Worm (Caenorhabditis elegans): Measurements from ENCODE around the gene srd-54.

Gene srd-54

ce11 chrII:7457210-7457609 is 24.8 kb downstream of the srd-54 start, which contains the start of gene D1022.4 (continued):
- TF ChIP-seq dve-1 (tag; optimal IDR thresholded peaks at IDR 0.05; ENCODE audit: insufficient read depth) = peak; percentile 53
- TF ChIP-seq nhr-76 (tag; optimal IDR thresholded peaks at IDR 0.05) = no peak
- no peak for TF ChIP-seq nhr-6 (tag; optimal IDR thresholded peaks at IDR 0.05)
- TF ChIP-seq spr-3 (GFP tag; optimal IDR thresholded peaks at IDR 0.05) = no peak
- TF ChIP-seq snpc-1.2 (GFP tag; IDR thresholded peaks at IDR 0.05) = no peak
- TF ChIP-seq hlh-30 (tag; optimal IDR thresholded peaks at IDR 0.05; ENCODE audit: insufficient read depth) = peak; percentile 19
- no peak for TF ChIP-seq F44E2.7 (GFP tag; IDR thresholded peaks at IDR 0.05)

- TF ChIP-seq daf-12 (tag; optimal IDR thresholded peaks at IDR 0.05) = no peak
- no peak for TF ChIP-seq nhr-42 (GFP tag; IDR thresholded peaks at IDR 0.05)
- TF ChIP-seq zfp-2 (tag; optimal IDR thresholded peaks at IDR 0.05) = no peak
- TF ChIP-seq nhr-102 (tag; optimal IDR thresholded peaks at IDR 0.05) = peak; percentile 54
These were observed 26.3 kb downstream of the srd-54 start, which contains the start of gene D1022.5 for ce11 chrII:7458706-7459105. D1022.5 (minus strand) TSS chrII:7458806.

- TF ChIP-seq nhr-237 (tag; optimal IDR thresholded peaks at IDR 0.05) = no peak
- no peak for TF ChIP-seq duxl-1 (tag; optimal IDR thresholded peaks at IDR 0.05; ENCODE audit: poor library complexity)
- TF ChIP-seq Y105C5A.15 (GFP tag; IDR thresholded peaks at IDR 0.05) = 0 out of 2 replicates have a peak, but pooled peaks have one; percentile 14
These were observed 26.8 kb downstream of the srd-54 start, which contains the start of gene D1022.2 for ce11 chrII:7459205-7459604. D1022.2 (plus strand) TSS chrII:7459505.

- TF ChIP-seq pha-4 (GFP tag; IDR thresholded peaks at IDR 0.05) = no peak
- no peak for TF ChIP-seq pha-4 (tag; optimal IDR thresholded peaks at IDR 0.05)
- no peak for TF ChIP-seq unc-62 (GFP tag; optimal IDR thresholded peaks at IDR 0.05 in 1 of 2)
- no peak for TF ChIP-seq unc-62 (tag; optimal IDR thresholded peaks at IDR 0.05)
- TF ChIP-seq jun-1 (tag; optimal IDR thresholded peaks at IDR 0.05) = no peak
- no peak for TF ChIP-seq php-3 (GFP tag; IDR thresholded peaks at IDR 0.05)
These were observed 33.1 kb downstream of the srd-54 start, which contains the start of gene sro-1 for ce11 chrII:7465519-7465918. sro-1 (minus strand) TSS chrII:7465619.

ce11 chrII:7469318-7469717 is 36.9 kb downstream of the srd-54 start:
- peak; percentile 64 for TF ChIP-seq fkh-10 (GFP tag; optimal IDR thresholded peaks at IDR 0.05)
- TF ChIP-seq ces-1 (GFP tag; optimal IDR thresholded peaks at IDR 0.05) = peak; percentile 40
- TF ChIP-seq jun-1 (tag; optimal IDR thresholded peaks at IDR 0.05) = no peak

ce11 chrII:7478487-7479234 is 46.2 kb downstream of the srd-54 start, which contains the start of the genes aka-1 and ubc-6:
aka-1 (minus strand) TSS chrII:7478537.
ubc-6 (plus strand) TSS chrII:7479187.
- TF ChIP-seq madf-9 (GFP tag; conservative IDR thresholded peaks at IDR 0.05) = peak; percentile 91
- TF ChIP-seq Y5F2A.4 (GFP tag; optimal IDR thresholded peaks at IDR 0.05) = peak; percentile 35
- TF ChIP-seq lsy-2 (tag; optimal IDR thresholded peaks at IDR 0.05) = peak; percentile 72 to 86
- peak; percentile 47 for TF ChIP-seq fkh-10 (GFP tag; optimal IDR thresholded peaks at IDR 0.05)
- no peak for TF ChIP-seq lir-3 (tag; optimal IDR thresholded peaks at IDR 0.05)
- peak; percentile 91 for TF ChIP-seq dve-1 (tag; optimal IDR thresholded peaks at IDR 0.05; ENCODE audit: insufficient read depth)
- TF ChIP-seq T26A8.4 (GFP tag; IDR thresholded peaks at IDR 0.05) = peak; percentile 95
- TF ChIP-seq hlh-11 (tag; optimal IDR thresholded peaks at IDR 0.05) = peak; percentile 98
- TF ChIP-seq nhr-25 (tag; optimal IDR thresholded peaks at IDR 0.05; ENCODE audit: borderline replicate concordance, insufficient read depth) = peak; percentile 34
- peak; percentile 89 for TF ChIP-seq T20F7.1 (GFP tag; optimal IDR thresholded peaks at IDR 0.05)
- TF ChIP-seq daf-16 (GFP tag; optimal IDR thresholded peaks at IDR 0.05) = peak; percentile 28 to 67
- no peak for TF ChIP-seq daf-16 (tag; optimal IDR thresholded peaks at IDR 0.05)
- no peak for TF ChIP-seq unc-39 (tag; optimal IDR thresholded peaks at IDR 0.05)
- TF ChIP-seq tag-97 (GFP tag; IDR thresholded peaks at IDR 0.05) = no peak
- peak; percentile 89 for TF ChIP-seq nhr-102 (tag; optimal IDR thresholded peaks at IDR 0.05)
- peak; percentile 80 for TF ChIP-seq lin-29 (GFP tag; IDR thresholded peaks at IDR 0.05)
- TF ChIP-seq ztf-7 (tag; optimal IDR thresholded peaks at IDR 0.05) = peak; percentile 14
- TF ChIP-seq Y48G9A.11 (GFP tag; IDR thresholded peaks at IDR 0.05) = peak; percentile 90
- peak; percentile 31 to 83 for TF ChIP-seq hif-1 (tag; optimal IDR thresholded peaks at IDR 0.05)
- peak; percentile 85 for TF ChIP-seq saeg-2 (GFP tag; IDR thresholded peaks at IDR 0.05)
- no peak for TF ChIP-seq F26F4.8 (GFP tag; conservative IDR thresholded peaks at IDR 0.05)
- TF ChIP-seq aha-1 (tag) = peak; percentile 44
